Worm (Caenorhabditis elegans): Measurements from ENCODE around the gene D2096.12.

The D2096.12 gene

ce11 chrIV:8363163-8363562 lies at the start of gene D2096.12:
D2096.12 (plus strand) TSS chrIV:8363463.
- TF ChIP-seq tbx-11 (GFP tag; IDR thresholded peaks at IDR 0.05), result no peak
- TF ChIP-seq pes-1 (GFP tag; IDR thresholded peaks at IDR 0.05), result no peak
- TF ChIP-seq tbx-37 (GFP tag; conservative IDR thresholded peaks at IDR 0.05), result no peak
- no peak for TF ChIP-seq ceh-13 (GFP tag; optimal IDR thresholded peaks at IDR 0.05)
- no peak for TF ChIP-seq aly-1 (tag; optimal IDR thresholded peaks at IDR 0.05)
- TF ChIP-seq hmbx-1 (tag; optimal IDR thresholded peaks at IDR 0.05), result no peak
- no peak for TF ChIP-seq ceh-36 (tag; optimal IDR thresholded peaks at IDR 0.05)
- TF ChIP-seq flt-1 (GFP tag; IDR thresholded peaks at IDR 0.05), result no peak

DNA sequence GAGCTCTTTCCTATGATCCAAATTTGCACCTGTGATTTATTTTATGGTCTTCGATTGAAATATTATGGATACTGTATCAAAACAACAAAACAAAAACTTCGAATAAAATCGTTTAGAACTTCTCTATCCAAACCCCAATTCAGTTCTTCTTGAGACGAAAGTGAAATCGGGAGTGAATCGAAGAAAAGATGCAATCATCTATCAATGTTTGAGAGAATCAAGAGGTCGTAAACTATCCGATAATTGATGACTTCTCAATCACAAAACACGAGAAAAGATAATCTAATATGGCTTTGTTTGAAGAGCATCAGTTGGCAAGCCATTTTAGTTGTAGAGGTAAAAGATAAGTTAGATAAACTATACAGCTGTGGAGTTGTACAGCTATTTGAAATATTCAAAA lies 45.5 kb upstream of the D2096.12 start:
- TF ChIP-seq ceh-13 (GFP tag; optimal IDR thresholded peaks at IDR 0.05), result no peak
- no peak for TF ChIP-seq F13C5.2 (tag; optimal IDR thresholded peaks at IDR 0.05)
- no peak for TF ChIP-seq tbx-11 (GFP tag; IDR thresholded peaks at IDR 0.05)
- TF ChIP-seq scrt-1 (GFP tag; IDR thresholded peaks at IDR 0.05), result no peak
- TF ChIP-seq hmg-4 (GFP tag; optimal IDR thresholded peaks at IDR 0.05), result no peak
- no peak for TF ChIP-seq hmbx-1 (tag; optimal IDR thresholded peaks at IDR 0.05)
- TF ChIP-seq aly-1 (tag; optimal IDR thresholded peaks at IDR 0.05), result no peak
- TF ChIP-seq tbx-37 (GFP tag; conservative IDR thresholded peaks at IDR 0.05), result no peak
- no peak for TF ChIP-seq pes-1 (GFP tag; IDR thresholded peaks at IDR 0.05)
- TF ChIP-seq ets-7 (tag; optimal IDR thresholded peaks at IDR 0.05), result no peak
- TF ChIP-seq ceh-36 (tag; optimal IDR thresholded peaks at IDR 0.05), result no peak
- TF ChIP-seq hnd-1 (tag; optimal IDR thresholded peaks at IDR 0.05), result no peak
- no peak for TF ChIP-seq B0310.2 (tag; optimal IDR thresholded peaks at IDR 0.05)
- TF ChIP-seq flt-1 (GFP tag; IDR thresholded peaks at IDR 0.05), result no peak

- TF ChIP-seq aly-1 (tag; optimal IDR thresholded peaks at IDR 0.05) (no peak), F13C5.2 (tag; optimal IDR thresholded peaks at IDR 0.05) (no peak), ama-1 (optimal IDR thresholded peaks at IDR 0.05) (no peak), hnd-1 (tag; optimal IDR thresholded peaks at IDR 0.05) (no peak), tbx-37 (GFP tag; conservative IDR thresholded peaks at IDR 0.05) (no peak), B0310.2 (tag; optimal IDR thresholded peaks at IDR 0.05) (no peak), scrt-1 (GFP tag; IDR thresholded peaks at IDR 0.05) (no peak), ceh-36 (tag; optimal IDR thresholded peaks at IDR 0.05) (no peak), ceh-13 (GFP tag; optimal IDR thresholded peaks at IDR 0.05) (no peak), ets-7 (tag; optimal IDR thresholded peaks at IDR 0.05) (no peak)
Measured at ce11 chrIV:8318799-8319198, 44.5 kb upstream of the D2096.12 start.

DNA sequence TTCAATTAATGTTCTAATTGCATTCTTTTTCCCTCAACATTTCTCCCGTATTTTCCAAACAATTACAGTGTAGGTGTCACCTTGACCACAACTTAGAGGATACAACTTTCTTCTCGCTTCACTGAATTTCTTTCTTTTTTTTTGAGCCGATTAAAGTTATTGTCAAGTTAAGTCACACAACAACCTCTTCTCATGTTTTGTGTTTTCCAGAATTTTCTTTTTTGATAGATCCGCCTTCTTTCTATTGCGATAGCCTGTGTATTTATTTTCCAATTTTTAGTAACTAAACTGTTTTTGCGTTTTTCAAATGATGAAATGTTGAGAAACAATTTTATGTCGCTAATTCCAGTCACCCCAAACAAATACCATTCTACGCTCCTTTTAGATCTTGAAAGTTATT lies 37.6 kb upstream of the D2096.12 start, which contains the start of gene F35H10.3:
Gene F35H10.3, plus strand, starts transcription at position 301 of the 400 bp plus-strand sequence.
- TF ChIP-seq scrt-1 (GFP tag; IDR thresholded peaks at IDR 0.05) (no peak), ceh-13 (GFP tag; optimal IDR thresholded peaks at IDR 0.05) (no peak), ets-7 (tag; optimal IDR thresholded peaks at IDR 0.05) (no peak), tbx-11 (GFP tag; IDR thresholded peaks at IDR 0.05) (no peak), sea-1 (GFP tag; conservative IDR thresholded peaks at IDR 0.05) (no peak), B0310.2 (tag; optimal IDR thresholded peaks at IDR 0.05) (no peak), ama-1 (optimal IDR thresholded peaks at IDR 0.05) (no peak), F13C5.2 (tag; optimal IDR thresholded peaks at IDR 0.05) (no peak), hmg-4 (GFP tag; optimal IDR thresholded peaks at IDR 0.05) (no peak), pes-1 (GFP tag; IDR thresholded peaks at IDR 0.05) (no peak), aly-1 (tag; optimal IDR thresholded peaks at IDR 0.05) (no peak), hnd-1 (tag; optimal IDR thresholded peaks at IDR 0.05) (no peak), ceh-36 (tag; optimal IDR thresholded peaks at IDR 0.05) (no peak), tbx-37 (GFP tag; conservative IDR thresholded peaks at IDR 0.05) (no peak), hmbx-1 (tag; optimal IDR thresholded peaks at IDR 0.05) (no peak), tra-4 (tag; optimal IDR thresholded peaks at IDR 0.05) (no peak), flt-1 (GFP tag; IDR thresholded peaks at IDR 0.05) (no peak)

DNA sequence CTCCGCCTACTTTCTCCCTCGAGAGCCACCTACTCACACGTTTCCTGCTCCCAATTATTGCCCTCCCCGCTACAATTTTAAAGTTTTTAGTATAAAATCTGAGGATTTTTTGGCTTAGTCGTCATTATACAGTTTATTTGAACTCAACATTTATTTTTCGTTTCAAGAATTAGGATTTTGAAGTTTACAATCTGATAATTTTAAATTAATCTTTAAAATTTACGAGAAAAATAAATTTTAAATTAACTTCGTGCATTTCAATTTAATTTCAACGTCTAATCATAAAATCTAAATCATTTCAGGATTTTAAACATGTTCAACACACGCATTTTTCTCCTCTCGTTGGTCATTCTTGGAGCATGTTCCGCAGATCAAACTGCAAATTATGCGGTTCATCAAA lies 34.4 kb upstream of the D2096.12 start, which contains the start of gene F35H10.2:
Gene F35H10.2, plus strand, starts transcription at position 301 of the 400 bp plus-strand sequence.
- TF ChIP-seq scrt-1 (GFP tag; IDR thresholded peaks at IDR 0.05) (no peak), tra-4 (tag; optimal IDR thresholded peaks at IDR 0.05) (no peak), pes-1 (GFP tag; IDR thresholded peaks at IDR 0.05) (no peak), hmbx-1 (tag; optimal IDR thresholded peaks at IDR 0.05) (no peak), F13C5.2 (tag; optimal IDR thresholded peaks at IDR 0.05) (no peak), hmg-4 (GFP tag; optimal IDR thresholded peaks at IDR 0.05) (no peak), ceh-36 (tag; optimal IDR thresholded peaks at IDR 0.05) (no peak), aly-1 (tag; optimal IDR thresholded peaks at IDR 0.05) (no peak), hnd-1 (tag; optimal IDR thresholded peaks at IDR 0.05) (no peak), ets-7 (tag; optimal IDR thresholded peaks at IDR 0.05) (no peak), sea-1 (GFP tag; conservative IDR thresholded peaks at IDR 0.05) (no peak), tbx-11 (GFP tag; IDR thresholded peaks at IDR 0.05) (no peak)

DNA sequence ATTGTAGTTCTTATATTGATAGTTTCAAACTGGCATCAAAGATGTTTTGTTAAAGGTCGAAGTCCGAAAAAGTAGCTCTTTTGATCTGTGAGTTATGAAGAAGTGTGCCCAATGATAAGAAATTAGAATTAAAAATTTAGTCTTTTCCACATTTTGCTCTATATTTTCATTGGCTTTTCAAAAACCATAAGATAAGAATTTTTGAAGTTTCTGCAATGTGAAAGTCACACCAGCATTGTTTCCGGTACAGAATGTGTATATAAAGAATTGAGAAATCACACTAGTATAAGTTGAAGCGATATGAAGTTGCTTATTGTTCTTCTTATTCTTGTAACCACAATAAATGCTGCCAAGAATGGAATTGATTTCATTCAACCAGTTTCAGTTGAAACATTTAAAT lies 30.7 kb upstream of the D2096.12 start, which contains the start of gene lys-10:
Gene lys-10, plus strand, starts transcription at position 301 of the 400 bp plus-strand sequence.
- TF ChIP-seq B0310.2 (tag; optimal IDR thresholded peaks at IDR 0.05) (no peak), hmg-4 (GFP tag; optimal IDR thresholded peaks at IDR 0.05) (no peak), hnd-1 (tag; optimal IDR thresholded peaks at IDR 0.05) (no peak), F13C5.2 (tag; optimal IDR thresholded peaks at IDR 0.05) (no peak), tbx-11 (GFP tag; IDR thresholded peaks at IDR 0.05) (no peak), tbx-37 (GFP tag; conservative IDR thresholded peaks at IDR 0.05) (no peak), sea-1 (GFP tag; conservative IDR thresholded peaks at IDR 0.05) (no peak), ceh-13 (GFP tag; optimal IDR thresholded peaks at IDR 0.05) (no peak), ama-1 (optimal IDR thresholded peaks at IDR 0.05) (no peak), aly-1 (tag; optimal IDR thresholded peaks at IDR 0.05) (no peak), flt-1 (GFP tag; IDR thresholded peaks at IDR 0.05) (no peak), pes-1 (GFP tag; IDR thresholded peaks at IDR 0.05) (no peak)

- TF ChIP-seq ceh-13 (GFP tag; optimal IDR thresholded peaks at IDR 0.05), result no peak
- 0 out of 2 replicates have a peak, but pooled peaks have one; percentile 2 for TF ChIP-seq flt-1 (GFP tag; IDR thresholded peaks at IDR 0.05)
Measured at ce11 chrIV:8333034-8333433, 30.2 kb upstream of the D2096.12 start.

DNA sequence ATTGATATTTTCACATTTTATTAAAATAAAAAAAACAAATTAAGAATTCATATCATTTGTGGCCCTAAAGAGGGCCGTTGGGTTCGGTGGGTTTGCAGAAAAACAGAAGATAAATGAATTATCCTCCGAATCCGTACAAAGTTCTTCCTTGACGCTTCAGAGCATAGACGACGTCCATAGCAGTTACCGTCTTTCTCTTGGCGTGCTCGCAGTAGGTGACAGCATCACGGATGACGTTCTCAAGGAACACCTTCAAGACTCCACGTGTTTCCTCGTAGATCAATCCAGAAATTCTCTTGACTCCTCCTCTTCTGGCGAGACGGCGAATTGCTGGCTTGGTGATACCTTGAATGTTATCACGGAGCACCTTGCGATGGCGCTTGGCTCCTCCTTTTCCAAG lies 29.7 kb upstream of the D2096.12 start:
- no peak for TF ChIP-seq ceh-36 (tag; optimal IDR thresholded peaks at IDR 0.05)
- peak; percentile 47 for TF ChIP-seq aly-1 (tag; optimal IDR thresholded peaks at IDR 0.05)
- peak; percentile 97 for TF ChIP-seq ama-1 (optimal IDR thresholded peaks at IDR 0.05)
- TF ChIP-seq hmbx-1 (tag; optimal IDR thresholded peaks at IDR 0.05), result no peak
